Worm (Caenorhabditis elegans): ENCODE results near the gene Y53F4B.62.

Gene Y53F4B.62

ce11 chrII:15096328-15096727, 34.1 kb downstream of the Y53F4B.62 start:
- TF ChIP-seq scrt-1 (GFP tag; IDR thresholded peaks at IDR 0.05) (0 out of 2 replicates have a peak, but pooled peaks have one; percentile 51), pes-1 (GFP tag; IDR thresholded peaks at IDR 0.05) (peak; percentile 12; the same call in 1 of the 2 replicates)

- TF ChIP-seq tra-4 (tag; optimal IDR thresholded peaks at IDR 0.05) = no peak
- TF ChIP-seq hnd-1 (tag; optimal IDR thresholded peaks at IDR 0.05) = no peak
- no peak for TF ChIP-seq tbx-37 (GFP tag; conservative IDR thresholded peaks at IDR 0.05)
- TF ChIP-seq sea-1 (GFP tag; conservative IDR thresholded peaks at IDR 0.05) = no peak
These were observed 40.5 kb downstream of the Y53F4B.62 start, which contains the start of gene Y53F4B.21 for ce11 chrII:15089896-15090230. TSS of gene Y53F4B.21 (plus strand) at chrII:15090180.

DNA sequence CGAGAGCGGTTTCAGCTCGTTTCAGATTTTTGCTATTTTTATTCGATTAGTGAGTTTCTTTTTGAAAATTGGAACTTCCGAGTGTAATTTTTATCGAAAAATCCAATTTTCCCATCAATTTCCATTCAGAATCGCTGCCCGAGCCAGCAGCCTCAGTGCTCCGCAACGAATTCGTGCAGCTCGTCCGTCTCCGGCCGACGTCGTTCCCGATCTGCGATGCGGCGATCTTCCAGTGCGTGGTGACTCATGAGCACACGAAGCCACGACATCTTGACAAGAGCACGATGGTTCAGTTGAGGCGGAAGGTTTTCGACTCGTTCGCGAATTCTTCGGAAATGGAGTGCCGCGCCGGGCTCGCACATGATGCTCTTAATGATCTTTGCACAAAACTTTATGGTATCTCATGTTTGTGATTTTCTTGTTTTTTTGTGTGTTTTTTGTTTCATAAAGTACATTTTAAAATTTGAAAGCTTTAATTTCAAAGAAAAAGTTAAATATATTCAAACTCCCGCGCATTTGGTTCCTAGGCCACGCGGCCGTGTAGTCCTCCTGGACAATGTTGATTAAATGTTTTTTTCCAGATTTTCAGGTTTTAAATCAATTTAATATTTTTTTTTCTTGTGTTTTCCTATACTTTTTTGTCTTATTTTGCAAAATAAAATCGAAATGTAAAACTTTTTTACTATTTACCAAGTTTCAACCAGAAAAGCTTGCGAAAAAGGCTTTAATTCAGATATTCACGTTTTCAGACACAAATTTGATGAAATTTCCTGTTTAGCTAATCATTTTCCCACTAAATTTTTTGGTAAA, 41.1 kb downstream of the Y53F4B.62 start:
- peak; percentile 38; the same call in 1 of the 2 replicates for TF ChIP-seq tbx-37 (GFP tag; conservative IDR thresholded peaks at IDR 0.05)
- TF ChIP-seq pes-1 (GFP tag; IDR thresholded peaks at IDR 0.05) = peak; percentile 57; the same call in 1 of the 2 replicates
- no peak for TF ChIP-seq B0310.2 (tag; optimal IDR thresholded peaks at IDR 0.05)

ce11 chrII:15084170-15084569, 46.2 kb downstream of the Y53F4B.62 start, which contains the start of gene Y53F4B.20:
TSS of gene Y53F4B.20 (plus strand) at chrII:15084470.
- TF ChIP-seq hnd-1 (tag; optimal IDR thresholded peaks at IDR 0.05) (no peak), ama-1 (optimal IDR thresholded peaks at IDR 0.05) (no peak), ceh-36 (tag; optimal IDR thresholded peaks at IDR 0.05) (no peak), tbx-11 (GFP tag; IDR thresholded peaks at IDR 0.05) (no peak)

ce11 chrII:15080535-15080934, 49.9 kb downstream of the Y53F4B.62 start:
- TF ChIP-seq tbx-37 (GFP tag; conservative IDR thresholded peaks at IDR 0.05) = no peak
- no peak for TF ChIP-seq tbx-11 (GFP tag; IDR thresholded peaks at IDR 0.05)
- no peak for TF ChIP-seq scrt-1 (GFP tag; IDR thresholded peaks at IDR 0.05)
- TF ChIP-seq ceh-36 (tag; optimal IDR thresholded peaks at IDR 0.05) = peak; percentile 21
- no peak for TF ChIP-seq sea-1 (GFP tag; conservative IDR thresholded peaks at IDR 0.05)
- TF ChIP-seq hmg-4 (GFP tag; optimal IDR thresholded peaks at IDR 0.05) = peak; percentile 58
- no peak for TF ChIP-seq aly-1 (tag; optimal IDR thresholded peaks at IDR 0.05)
- no peak for TF ChIP-seq hmbx-1 (tag; optimal IDR thresholded peaks at IDR 0.05)
- TF ChIP-seq ceh-13 (GFP tag; optimal IDR thresholded peaks at IDR 0.05) = no peak
- TF ChIP-seq B0310.2 (tag; optimal IDR thresholded peaks at IDR 0.05) = no peak
- no peak for TF ChIP-seq F13C5.2 (tag; optimal IDR thresholded peaks at IDR 0.05)
- TF ChIP-seq pes-1 (GFP tag; IDR thresholded peaks at IDR 0.05) = no peak

All from whole organism, early embryonic.